Fruit fly (Drosophila melanogaster) Kc167 (cell line): ENCODE measurements around the gene CG2126.

Experiments
- Myc ChIP-seq: fragments of >200 bp; optimal IDR thresholded peaks from 2 replicates; lab custom pipeline; 2017; ENCODE audit warnings: missing external identifiers
- Sin3A ChIP-seq: fragments of >200 bp; optimal IDR thresholded peaks from 2 replicates; lab custom pipeline; 2018; ENCODE audit warnings: missing external identifiers
- h ChIP-seq: fragments of >200 bp; optimal IDR thresholded peaks from 3 replicates; lab custom pipeline; 2018; ENCODE audit warnings: missing external identifiers
- psq ChIP-seq: fragments of >200 bp; optimal IDR thresholded peaks from 2 replicates; lab custom pipeline; 2017; ENCODE audit warnings: missing external identifiers
- ttk ChIP-seq: sonication (Bioruptor generic); optimal IDR thresholded peaks from 2 replicates; lab custom pipeline; 2017; ENCODE audit warnings: missing external identifiers

dm6 chr3R:31726286-31726685 lies 50.2 kb downstream of the CG2126 start:
- TF ChIP-seq h (lab: Kevin White, UChicago) (no peak), psq (no peak), ttk (lab: Kevin White, UChicago) (no peak), Sin3A (no peak), Myc (lab: Kevin White, UChicago) (no peak)
